Worm (Caenorhabditis elegans) whole organism, mixed stage, embryonic: ENCODE results near the gene nspc-10.

Source experiments
- M03D4.4 ChIP-seq: sonication (generic microtip); optimal IDR thresholded peaks from 2 replicates; lab custom pipeline; 2017; ENCODE audit warnings: mild to moderate bottlenecking, missing genetic modification characterization, missing compliant biosample characterization
- bed-3 ChIP-seq: fragments of 200-800 bp; sonication (Bioruptor generic); optimal IDR thresholded peaks from 3 replicates; lab custom pipeline; 2018; ENCODE audit warnings: mild to moderate bottlenecking, missing genetic modification characterization, moderate library complexity, missing compliant biosample characterization
- blmp-1 ChIP-seq: fragments of 150-350 bp; optimal IDR thresholded peaks from 2 replicates; lab custom pipeline; 2014; ENCODE audit warnings: missing biosample characterization, missing genetic modification characterization
- ceh-39 ChIP-seq: fragments of 150-350 bp; optimal IDR thresholded peaks from 2 replicates; lab custom pipeline; 2014; ENCODE audit warnings: missing biosample characterization, missing genetic modification characterization
- ceh-83 ChIP-seq: fragments of 200-800 bp; sonication (Bioruptor generic); optimal IDR thresholded peaks from 2 replicates; lab custom pipeline; 2018; ENCODE audit warnings: mild to moderate bottlenecking, missing genetic modification characterization, missing compliant biosample characterization
- ces-1 ChIP-seq: fragments of 150-350 bp; optimal IDR thresholded peaks from 2 replicates; lab custom pipeline; 2014; ENCODE audit warnings: missing biosample characterization, missing genetic modification reagents, missing genetic modification characterization
- cnd-1 ChIP-seq: fragments of 200-800 bp; sonication (Bioruptor generic); optimal IDR thresholded peaks from 2 replicates; lab custom pipeline; 2018; ENCODE audit warnings: mild to moderate bottlenecking, missing genetic modification characterization, missing compliant biosample characterization
- drap-1 ChIP-seq: fragments of 200-800 bp; sonication (Bioruptor generic); optimal IDR thresholded peaks from 3 replicates; lab custom pipeline; 2018; ENCODE audit warnings: mild to moderate bottlenecking, missing genetic modification characterization, missing compliant biosample characterization
- elt-1 ChIP-seq: sonication (generic microtip); optimal IDR thresholded peaks from 2 replicates; lab custom pipeline; 2017; ENCODE audit warnings: missing genetic modification characterization, mild to moderate bottlenecking, missing compliant biosample characterization, antibody characterized with exemption, moderate library complexity, borderline replicate concordance; ENCODE audit not compliant: insufficient read depth
- elt-3 ChIP-seq: fragments of 150-350 bp; optimal IDR thresholded peaks from 2 replicates; lab custom pipeline; 2014; ENCODE audit warnings: missing biosample characterization, missing genetic modification characterization
- flh-1 ChIP-seq: fragments of 200-800 bp; sonication (Bioruptor generic); optimal IDR thresholded peaks from 2 replicates; lab custom pipeline; 2018; ENCODE audit warnings: mild to moderate bottlenecking, missing genetic modification characterization, moderate library complexity, missing compliant biosample characterization
- ham-2 ChIP-seq: fragments of 200-800 bp; sonication (Bioruptor generic); optimal IDR thresholded peaks from 2 replicates; lab custom pipeline; 2018; ENCODE audit warnings: mild to moderate bottlenecking, missing genetic modification characterization, missing compliant biosample characterization
- hlh-1 ChIP-seq: fragments of 150-350 bp; optimal IDR thresholded peaks from 2 replicates; lab custom pipeline; 2014; ENCODE audit warnings: missing biosample characterization, missing genetic modification reagents, missing genetic modification characterization
- lin-13 ChIP-seq: fragments of 150-350 bp; optimal IDR thresholded peaks from 2 replicates; lab custom pipeline; 2014; ENCODE audit warnings: missing biosample characterization, missing genetic modification characterization
- lin-32 ChIP-seq: fragments of 200-800 bp; sonication (Bioruptor generic); optimal IDR thresholded peaks from 2 replicates; lab custom pipeline; 2018; ENCODE audit warnings: mild to moderate bottlenecking, missing genetic modification characterization, missing compliant biosample characterization
- lsy-2 ChIP-seq: fragments of 150-350 bp; optimal IDR thresholded peaks from 2 replicates; lab custom pipeline; 2014; ENCODE audit warnings: missing biosample characterization, missing genetic modification characterization
- mab-5 ChIP-seq: fragments of 150-350 bp; optimal IDR thresholded peaks from 2 replicates; lab custom pipeline; 2014; ENCODE audit warnings: missing biosample characterization, missing genetic modification characterization
- mep-1 ChIP-seq: fragments of 150-350 bp; optimal IDR thresholded peaks from 2 replicates; lab custom pipeline; 2017; ENCODE audit warnings: missing biosample characterization, missing genetic modification reagents, missing genetic modification characterization, inconsistent platforms
- mls-2 ChIP-seq: sonication (generic microtip); optimal IDR thresholded peaks from 2 replicates; lab custom pipeline; 2016; ENCODE audit warnings: mild to moderate bottlenecking, missing genetic modification characterization, moderate library complexity, missing compliant biosample characterization
- nhr-12 ChIP-seq: fragments of 150-350 bp; optimal IDR thresholded peaks from 2 replicates; lab custom pipeline; 2014; ENCODE audit warnings: missing biosample characterization, missing genetic modification characterization
- nhr-2 ChIP-seq: fragments of 150-350 bp; optimal IDR thresholded peaks from 2 replicates; lab custom pipeline; 2014; ENCODE audit warnings: missing biosample characterization, missing genetic modification characterization
- nhr-237 ChIP-seq: fragments of 150-350 bp; optimal IDR thresholded peaks from 2 replicates; lab custom pipeline; 2014; ENCODE audit warnings: missing biosample characterization, missing genetic modification characterization
- nhr-76 ChIP-seq: sonication (generic microtip); optimal IDR thresholded peaks from 2 replicates; lab custom pipeline; 2017; ENCODE audit warnings: missing biosample characterization, missing genetic modification characterization
- snpc-4 ChIP-seq: fragments of 150-350 bp; optimal IDR thresholded peaks from 2 replicates; lab custom pipeline; 2014; ENCODE audit warnings: missing biosample characterization, missing genetic modification characterization
- sptf-1 ChIP-seq: sonication (generic microtip); optimal IDR thresholded peaks from 2 replicates; lab custom pipeline; 2017; ENCODE audit warnings: mild to moderate bottlenecking, missing genetic modification characterization, moderate library complexity, missing compliant biosample characterization
- tbx-8 ChIP-seq: fragments of 200-800 bp; sonication (Bioruptor generic); optimal IDR thresholded peaks from 2 replicates; lab custom pipeline; 2018; ENCODE audit warnings: mild to moderate bottlenecking, missing genetic modification characterization, moderate library complexity, missing compliant biosample characterization
- unc-120 ChIP-seq: sonication (generic microtip); optimal IDR thresholded peaks from 2 replicates; lab custom pipeline; 2017; ENCODE audit warnings: missing genetic modification characterization, missing compliant biosample characterization; ENCODE audit not compliant: poor library complexity, severe bottlenecking
- unc-39 ChIP-seq: fragments of 150-350 bp; optimal IDR thresholded peaks from 2 replicates; lab custom pipeline; 2014; ENCODE audit warnings: missing biosample characterization, missing genetic modification characterization
- unc-62 ChIP-seq: fragments of 150-350 bp; optimal IDR thresholded peaks from 2 replicates; lab custom pipeline; 2014; ENCODE audit warnings: missing biosample characterization, missing genetic modification reagents, missing genetic modification characterization
- zip-8 ChIP-seq: fragments of 150-350 bp; optimal IDR thresholded peaks from 2 replicates; lab custom pipeline; 2014; ENCODE audit warnings: missing biosample characterization, missing genetic modification characterization
- ztf-11 ChIP-seq: fragments of 150-350 bp; optimal IDR thresholded peaks from 2 replicates; lab custom pipeline; 2014; ENCODE audit warnings: missing biosample characterization, missing genetic modification characterization

Gene nspc-10

ce11 chrX:12343279-12343678 lies at the start of gene nspc-10, which contains the start of gene nspc-9:
nspc-10 (plus strand) TSS chrX:12343609.
nspc-9 (minus strand) TSS chrX:12343379.
- TF ChIP-seq blmp-1 (tag; lab: Kevin White, UChicago) (no peak), nhr-237 (tag; lab: Kevin White, UChicago) (no peak), elt-3 (no peak), mep-1 (no peak), ham-2 (GFP tag; lab: Kevin White, UChicago) (no peak), lsy-2 (tag; lab: Kevin White, UChicago) (no peak), nhr-2 (tag; lab: Kevin White, UChicago) (no peak), M03D4.4 (tag; lab: Kevin White, UChicago) (no peak), unc-120 (tag; lab: Kevin White, UChicago) (no peak), lin-13 (tag; lab: Kevin White, UChicago) (no peak), ces-1 (no peak), hlh-1 (tag; lab: Kevin White, UChicago) (no peak), sptf-1 (tag; lab: Kevin White, UChicago) (no peak), ceh-83 (no peak), ceh-39 (tag; lab: Kevin White, UChicago) (no peak), unc-39 (tag; lab: Kevin White, UChicago) (no peak)

- no peak for TF ChIP-seq ham-2 (GFP tag; lab: Kevin White, UChicago)
- TF ChIP-seq cnd-1 (tag; lab: Kevin White, UChicago) = no peak
- no peak for TF ChIP-seq nhr-76
- no peak for TF ChIP-seq bed-3
- no peak for TF ChIP-seq unc-62 (GFP tag; lab: Kevin White, UChicago)
- no peak for TF ChIP-seq unc-39 (tag; lab: Kevin White, UChicago)
- TF ChIP-seq mab-5 (tag; lab: Kevin White, UChicago) = no peak
- no peak for TF ChIP-seq drap-1 (GFP tag; lab: Kevin White, UChicago)
- no peak for TF ChIP-seq flh-1 (GFP tag; lab: Kevin White, UChicago)
- no peak for TF ChIP-seq elt-1 (tag; lab: Kevin White, UChicago)
- TF ChIP-seq nhr-12 (tag; lab: Kevin White, UChicago) = no peak
- TF ChIP-seq ceh-83 = no peak
- no peak for TF ChIP-seq lsy-2 (tag; lab: Kevin White, UChicago)
- no peak for TF ChIP-seq mep-1
- no peak for TF ChIP-seq blmp-1 (tag; lab: Kevin White, UChicago)
- no peak for TF ChIP-seq zip-8 (tag; lab: Kevin White, UChicago)
- TF ChIP-seq, all 35 proteins: peak for 0
Measured at ce11 chrX:12294263-12294662, 49.1 kb upstream of the nspc-10 start, which contains the start of gene W06D11.1. W06D11.1 (plus strand) TSS chrX:12294563.

ce11 chrX:12296392-12296791 lies 47.0 kb upstream of the nspc-10 start, which contains the start of gene W06D11.2:
W06D11.2 (minus strand) TSS chrX:12296730.
- TF ChIP-seq snpc-4 (tag; lab: Kevin White, UChicago) (no peak), nhr-12 (tag; lab: Kevin White, UChicago) (no peak), bed-3 (no peak), ces-1 (no peak), lin-32 (no peak), lin-13 (tag; lab: Kevin White, UChicago) (no peak), elt-3 (no peak), ztf-11 (no peak), unc-62 (GFP tag; lab: Kevin White, UChicago) (no peak), zip-8 (tag; lab: Kevin White, UChicago) (no peak), sptf-1 (tag; lab: Kevin White, UChicago) (no peak), mep-1 (no peak), blmp-1 (tag; lab: Kevin White, UChicago) (no peak), tbx-8 (no peak), hlh-1 (tag; lab: Kevin White, UChicago) (no peak), lsy-2 (tag; lab: Kevin White, UChicago) (no peak), nhr-237 (tag; lab: Kevin White, UChicago) (no peak), cnd-1 (tag; lab: Kevin White, UChicago) (no peak)

DNA sequence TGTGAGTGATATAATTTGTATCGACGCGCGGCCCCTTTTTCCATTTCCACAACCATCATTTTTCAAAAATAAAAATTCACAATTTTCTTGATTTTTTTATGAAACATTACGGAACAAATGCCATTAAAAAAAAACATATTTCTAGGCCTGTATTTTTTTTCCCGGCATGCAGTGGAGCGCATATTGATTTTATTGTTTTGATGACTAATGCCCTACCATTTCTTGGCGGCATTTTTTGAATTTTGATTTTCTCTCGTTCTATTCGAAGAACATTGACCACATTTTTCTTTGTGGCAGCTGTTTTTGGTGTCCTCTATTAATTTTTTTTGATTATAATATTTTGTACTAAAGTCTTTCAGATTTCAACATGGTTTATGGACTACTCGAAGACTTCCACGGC lies 45.1 kb upstream of the nspc-10 start, which contains the start of gene W06D11.3:
Gene W06D11.3, plus strand, starts transcription at position 360 of the 400 bp plus-strand sequence.
- TF ChIP-seq flh-1 (GFP tag; lab: Kevin White, UChicago) (no peak), elt-1 (tag; lab: Kevin White, UChicago) (no peak), sptf-1 (tag; lab: Kevin White, UChicago) (no peak), ces-1 (no peak), mls-2 (tag; lab: Kevin White, UChicago) (no peak), snpc-4 (tag; lab: Kevin White, UChicago) (no peak), drap-1 (GFP tag; lab: Kevin White, UChicago) (no peak), mep-1 (no peak), nhr-12 (tag; lab: Kevin White, UChicago) (no peak), hlh-1 (tag; lab: Kevin White, UChicago) (no peak), ceh-39 (tag; lab: Kevin White, UChicago) (no peak), ham-2 (GFP tag; lab: Kevin White, UChicago) (no peak), ceh-83 (no peak)
